Fruit fly (Drosophila melanogaster) whole organism, larva: ENCODE results near the gene CG7990.
A peak's percentile ranks its signal among the peaks of the same experiment; 100 is the strongest.

ENCODE experiments used
- noc ChIP-seq: fragments of 200-800 bp; sonication (Bioruptor generic); optimal IDR thresholded peaks from 3 replicates; lab custom pipeline; 2019; ENCODE audit warnings: missing biosample characterization, mild to moderate bottlenecking, missing genetic modification characterization, moderate library complexity

The CG7990 gene

DNA sequence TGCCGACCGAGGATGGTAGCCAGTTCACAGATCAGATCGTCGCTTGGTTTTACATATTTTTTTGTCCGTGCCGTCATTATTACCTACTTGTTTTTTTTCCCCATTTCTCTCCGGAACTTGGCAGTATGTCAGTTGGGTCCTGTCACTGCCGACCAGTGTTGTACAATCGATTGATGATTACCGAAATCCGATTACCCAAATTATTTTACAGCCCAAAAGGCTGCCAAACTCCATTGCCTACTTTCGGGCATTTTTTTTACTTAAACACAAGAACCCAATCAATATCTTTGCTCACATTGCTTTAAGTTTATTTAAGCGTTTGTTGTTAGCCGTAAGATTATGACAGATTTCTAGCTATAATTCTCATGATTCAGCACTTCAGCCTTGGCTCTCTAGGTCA is 31.0 kb downstream of the CG7990 start, which contains the start of gene Inx5:
TSS of gene Inx5 (minus strand) at position 93 of the 400 bp plus-strand sequence.
- no peak for TF ChIP-seq noc

DNA sequence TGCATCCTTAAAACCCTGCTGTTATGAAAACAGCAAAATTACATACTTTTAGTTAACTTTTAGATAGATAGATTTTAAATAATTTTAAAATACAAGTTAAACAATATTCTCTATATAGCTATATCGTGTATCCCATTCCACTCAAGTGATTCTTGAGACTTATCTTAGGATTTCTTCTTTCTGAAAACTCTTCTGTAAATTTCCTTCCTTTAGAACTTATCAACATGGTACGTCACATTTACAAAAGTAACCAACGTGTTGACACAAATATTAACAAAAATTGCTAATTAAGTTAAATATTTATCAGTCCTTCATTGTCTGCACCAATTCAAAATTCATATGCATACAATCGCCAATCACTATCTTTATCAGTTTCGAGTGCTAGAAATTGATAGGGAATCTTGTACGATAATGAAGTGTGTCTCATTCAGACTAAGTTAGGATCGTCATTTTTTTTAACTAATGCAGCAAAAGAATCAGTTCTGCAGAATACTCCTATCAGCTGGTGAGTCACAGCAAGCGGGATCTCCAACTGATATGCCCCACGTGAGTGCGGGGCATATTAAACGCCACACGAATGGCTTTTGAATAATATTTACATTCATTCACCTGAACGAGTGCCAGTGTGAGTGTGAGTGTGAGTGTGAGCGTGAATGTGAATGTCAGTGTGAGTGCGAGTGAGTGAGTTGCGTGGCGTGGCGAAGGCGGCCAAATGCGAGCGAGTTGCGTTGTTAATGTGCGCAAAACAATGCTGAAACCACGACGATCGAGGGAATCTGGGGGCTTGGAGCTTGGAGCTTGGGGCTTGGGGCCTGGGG is 34.0 kb downstream of the CG7990 start:
- TF ChIP-seq noc: no peak

DNA sequence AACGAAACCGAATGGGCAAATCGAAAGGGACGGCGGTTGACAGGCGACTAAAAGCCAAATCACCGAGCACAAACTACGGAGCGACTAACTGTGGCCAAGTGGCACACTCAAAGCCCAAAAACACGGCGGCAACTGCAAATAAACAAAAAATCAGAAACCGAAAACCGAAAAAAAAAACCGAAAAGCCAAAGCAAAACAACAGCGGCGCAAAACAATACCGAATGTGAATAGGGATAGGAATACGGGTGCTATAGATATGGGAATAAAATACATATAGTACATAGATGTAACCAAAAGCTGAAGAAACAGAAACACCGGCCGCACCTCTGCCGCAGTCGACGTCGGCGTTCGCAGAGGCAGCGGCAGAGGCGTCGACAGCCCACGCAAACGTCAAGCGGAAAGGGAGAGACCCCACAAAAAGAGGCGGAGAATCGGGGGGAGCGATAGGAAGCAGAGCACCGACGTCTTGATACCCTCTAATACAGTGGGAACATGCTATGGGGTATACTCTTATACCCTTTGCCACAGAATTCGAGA is 34.7 kb downstream of the CG7990 start, which contains the start of gene RhoGAP18B:
TSS of gene RhoGAP18B (minus strand) at position 51 of the 537 bp plus-strand sequence.
- TF ChIP-seq noc: no peak

DNA sequence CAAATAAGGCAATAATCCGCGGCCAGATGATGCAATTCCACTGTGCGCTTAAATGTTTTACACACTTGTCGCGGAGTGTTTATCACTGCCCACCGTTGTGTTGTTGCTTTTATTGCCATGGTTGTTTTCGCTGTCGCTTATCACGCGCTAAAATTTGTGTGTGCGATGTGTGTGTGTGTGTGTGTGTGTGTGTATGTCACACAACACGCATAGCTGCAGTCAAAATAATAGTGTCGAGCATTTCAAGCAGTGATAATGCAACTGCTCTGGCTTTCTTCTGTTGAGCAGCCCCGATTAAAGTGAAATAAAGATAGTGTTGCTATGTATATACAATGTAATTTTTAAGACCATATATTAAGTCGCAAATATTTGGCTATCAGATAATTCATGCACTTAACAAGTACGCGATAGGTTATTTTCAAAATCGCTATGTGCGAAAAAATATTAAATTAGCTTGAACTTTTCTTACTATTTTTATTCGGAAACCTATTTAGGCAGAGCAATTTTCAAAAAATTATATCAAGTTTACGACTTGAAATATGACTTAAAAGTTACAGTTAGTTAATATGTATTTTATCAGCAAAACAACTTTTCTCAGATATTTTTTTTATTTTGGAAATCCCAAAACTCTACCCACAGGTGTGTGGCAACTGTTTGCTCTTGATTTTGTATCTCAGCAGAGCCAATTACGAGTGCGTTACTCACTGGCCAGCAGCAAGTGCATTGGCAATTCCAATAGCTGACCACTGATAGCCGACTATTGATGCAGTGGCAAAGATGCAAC is 35.4 kb downstream of the CG7990 start:
- peak; percentile 52 for TF ChIP-seq noc

DNA sequence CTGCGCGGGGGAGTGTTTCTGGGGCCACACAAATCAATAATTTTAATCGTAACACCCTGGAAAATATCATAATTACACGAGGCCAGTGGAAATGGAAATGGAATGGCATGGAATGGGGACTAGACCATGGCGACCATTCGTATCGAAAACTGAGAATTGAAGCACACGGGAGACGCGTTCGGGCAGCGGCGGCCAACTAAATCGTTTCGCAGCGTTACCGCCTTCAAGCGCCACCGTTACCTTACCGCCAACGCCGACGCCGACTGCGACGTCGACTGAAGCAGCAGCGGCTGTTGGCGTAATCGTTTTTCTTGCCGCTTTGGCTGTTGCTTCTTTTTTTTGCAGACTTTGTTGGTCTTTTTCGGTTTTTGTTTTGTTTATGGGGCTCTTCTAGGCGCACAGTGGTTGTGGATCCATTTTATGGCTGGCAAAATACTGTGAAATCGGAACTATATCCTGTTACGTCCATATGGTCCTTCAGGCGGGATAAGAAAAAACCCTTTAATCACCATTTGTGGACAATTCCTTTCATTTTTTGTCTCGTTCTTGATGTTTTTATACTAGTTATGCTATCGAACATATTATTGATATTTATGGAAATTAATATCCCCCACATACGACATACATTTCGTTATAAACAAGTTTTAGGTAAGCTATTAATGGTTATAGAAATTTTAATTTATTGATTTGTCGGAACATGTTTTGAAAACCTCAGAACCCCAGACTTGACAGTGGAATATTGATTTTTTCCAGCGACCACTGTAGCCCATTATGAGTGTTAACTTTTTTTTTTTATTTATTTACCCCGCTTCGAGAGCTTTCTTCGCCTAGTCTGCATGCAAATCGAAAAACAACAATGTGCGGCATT is 36.4 kb downstream of the CG7990 start:
- no peak for TF ChIP-seq noc

DNA sequence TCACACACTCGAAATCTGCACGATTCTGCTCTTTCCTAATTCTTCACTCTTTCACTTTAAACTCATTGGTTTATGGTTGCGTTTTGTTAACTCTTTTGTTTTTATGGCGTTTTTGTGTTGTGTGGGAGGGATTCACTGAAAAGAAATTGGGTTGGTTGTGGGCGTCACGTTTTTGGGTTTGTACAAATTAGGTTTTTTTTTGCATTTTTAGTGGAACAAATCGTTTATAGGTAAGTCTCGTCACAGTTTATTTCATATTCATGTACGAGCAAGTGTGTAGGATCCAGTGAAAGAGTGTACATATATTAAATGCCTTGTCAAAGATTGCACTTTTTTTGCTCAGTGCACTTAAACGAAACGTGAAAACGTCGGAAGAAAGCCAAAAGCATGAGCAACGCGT is 37.1 kb downstream of the CG7990 start:
- peak; percentile 64 for TF ChIP-seq noc

DNA sequence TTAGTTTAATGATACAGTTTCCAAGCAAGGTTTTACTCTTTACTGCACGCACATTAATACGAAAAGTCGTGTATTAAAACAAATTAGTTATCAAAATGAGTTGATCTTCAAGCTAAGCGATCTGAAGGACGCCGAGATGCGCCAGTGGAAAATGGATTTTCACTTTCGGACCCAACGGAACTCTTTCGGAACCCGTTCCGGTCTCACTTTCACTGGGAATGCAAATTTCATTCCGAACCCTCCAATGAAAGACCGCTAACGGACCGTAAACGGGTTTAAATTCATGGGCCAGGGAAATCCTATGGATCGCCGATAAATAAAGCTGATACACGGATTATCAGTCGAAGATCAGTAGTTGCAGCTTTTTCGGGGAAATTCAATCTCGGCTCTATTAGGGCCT is 38.3 kb downstream of the CG7990 start:
- TF ChIP-seq noc: no peak

DNA sequence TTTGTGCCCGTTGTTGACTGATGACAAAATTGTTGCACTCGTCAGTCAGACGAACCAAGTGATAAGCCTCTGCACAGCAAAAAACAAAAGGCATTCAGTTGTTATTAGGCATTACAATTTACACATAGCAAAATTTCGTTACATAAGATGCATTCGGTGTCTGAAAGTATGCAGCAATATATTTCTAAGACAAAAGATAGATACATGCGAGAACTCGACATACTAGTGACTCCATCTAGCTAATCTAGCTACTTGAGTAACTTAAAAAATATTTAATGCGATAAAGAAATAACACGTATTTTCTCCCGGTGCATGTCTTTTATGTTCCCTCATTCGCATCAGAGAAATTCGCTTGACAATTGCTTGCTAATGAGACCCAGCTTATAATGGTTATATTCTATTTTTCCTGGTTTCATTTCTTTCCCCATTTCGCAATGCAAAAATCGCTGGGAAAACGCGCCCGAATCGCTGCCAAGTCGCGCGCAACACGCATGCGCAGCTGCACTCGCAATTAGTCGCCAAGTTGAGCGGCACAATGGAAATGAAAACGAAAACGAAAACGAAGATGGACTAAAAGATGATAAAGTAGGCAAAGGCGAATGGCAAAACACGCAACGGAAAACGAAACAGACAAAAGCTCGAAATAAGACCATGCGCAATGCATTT is 39.4 kb downstream of the CG7990 start:
- no peak for TF ChIP-seq noc

DNA sequence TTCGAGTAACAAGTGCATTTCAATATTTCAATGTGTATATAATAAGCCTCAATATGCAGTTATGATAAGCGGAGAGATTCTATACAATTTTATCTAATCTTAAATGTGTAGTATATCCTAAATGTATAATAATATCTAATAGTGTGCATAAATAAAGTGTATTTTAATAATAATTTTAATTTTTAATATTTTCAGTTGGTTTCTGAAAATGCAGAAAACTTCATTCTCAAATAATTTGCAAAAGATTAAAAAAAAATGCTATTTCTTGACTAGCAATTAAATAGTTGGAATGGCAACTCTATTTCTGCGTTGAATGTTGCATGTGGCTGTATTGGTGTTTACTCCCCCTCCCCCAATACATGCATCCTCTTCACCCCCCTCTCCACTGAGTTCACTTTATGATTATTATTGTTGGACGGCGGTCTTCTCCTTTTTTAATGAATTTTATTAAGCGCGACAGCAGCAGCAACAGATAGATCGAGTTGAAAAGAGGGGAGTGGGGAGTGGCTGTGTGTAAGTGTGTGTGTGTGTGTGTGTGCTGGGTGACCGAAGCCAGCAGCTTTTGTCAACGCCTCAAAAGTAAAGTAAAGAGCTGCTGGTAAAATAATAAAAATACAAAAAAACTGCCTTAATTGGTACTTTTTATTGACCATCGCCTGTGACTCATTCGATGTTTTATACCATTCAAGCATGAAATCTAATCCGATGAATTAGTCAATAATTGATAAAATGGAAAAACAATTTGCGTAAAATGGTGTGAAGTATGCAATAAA is 41.0 kb downstream of the CG7990 start:
- TF ChIP-seq noc: no peak

DNA sequence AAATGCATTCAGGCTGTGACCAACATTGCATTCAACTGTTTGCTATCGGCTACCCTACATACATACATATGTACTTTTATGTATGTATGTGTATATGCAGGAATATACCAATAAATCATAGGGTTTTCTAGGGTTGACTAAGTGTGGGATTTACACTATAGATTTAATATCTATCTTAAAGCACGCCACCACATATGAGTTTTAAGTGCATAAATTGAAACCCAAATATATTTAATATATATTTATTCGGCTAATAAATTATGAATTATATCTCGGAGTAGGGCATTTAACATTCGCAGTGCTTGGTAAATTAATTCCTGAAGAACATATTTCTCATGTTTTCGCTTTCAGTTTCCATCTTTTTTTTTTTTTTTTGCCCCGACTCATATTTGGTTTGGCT is 41.8 kb downstream of the CG7990 start:
- TF ChIP-seq noc: no peak

DNA sequence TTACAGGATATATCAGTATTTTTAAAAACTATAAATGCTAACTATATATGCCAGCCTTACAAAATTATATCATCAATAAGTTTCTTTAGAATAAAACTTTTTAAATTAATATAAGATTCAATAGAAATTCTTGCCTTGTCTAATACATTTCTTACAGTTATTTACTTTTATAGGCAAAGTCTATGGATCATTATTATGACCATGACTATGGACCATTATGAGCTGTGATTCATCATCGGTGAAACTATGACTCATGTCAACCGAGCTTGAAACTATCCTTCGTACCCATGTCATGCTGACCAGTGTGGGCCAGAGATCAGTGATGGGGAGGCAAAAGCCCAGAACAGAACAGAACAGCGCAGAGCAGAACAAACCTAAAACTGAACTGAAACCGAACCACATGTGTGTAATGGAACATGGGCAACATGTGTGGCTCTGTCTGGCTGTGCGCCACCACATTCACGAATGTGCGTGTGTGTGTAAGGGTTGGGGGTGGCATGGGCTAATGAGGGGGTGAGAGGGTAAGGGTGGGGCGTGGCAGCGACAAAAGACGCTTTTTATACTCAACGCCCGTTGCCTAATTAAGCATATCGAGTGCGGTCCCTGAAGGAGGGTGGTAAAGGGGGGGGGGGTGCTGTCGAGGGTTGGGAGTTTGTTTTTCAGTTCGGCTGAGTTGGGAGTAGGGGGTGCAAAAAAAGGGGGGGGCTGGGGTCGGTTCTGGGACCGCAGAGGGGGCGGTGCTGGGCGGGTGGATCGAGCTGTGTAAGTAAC is 43.1 kb downstream of the CG7990 start:
- no peak for TF ChIP-seq noc

DNA sequence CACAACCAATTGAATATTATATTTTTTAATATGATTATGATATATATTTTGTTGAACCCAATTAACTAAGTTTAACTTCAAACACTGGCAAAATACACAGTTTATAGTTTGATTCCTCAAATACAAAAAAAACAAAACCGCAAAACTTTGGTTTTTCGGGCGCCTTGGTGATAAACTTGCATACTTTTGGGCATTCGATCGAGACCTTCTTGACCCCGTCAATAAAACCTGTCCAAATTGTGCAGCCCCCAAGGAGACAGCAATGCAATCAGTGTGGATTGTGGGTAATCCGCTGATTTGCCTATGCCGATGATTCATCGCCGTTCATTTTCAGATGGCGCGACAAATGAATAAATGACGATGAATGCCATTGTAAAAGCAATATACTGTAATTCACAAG is 44.3 kb downstream of the CG7990 start:
- no peak for TF ChIP-seq noc

DNA sequence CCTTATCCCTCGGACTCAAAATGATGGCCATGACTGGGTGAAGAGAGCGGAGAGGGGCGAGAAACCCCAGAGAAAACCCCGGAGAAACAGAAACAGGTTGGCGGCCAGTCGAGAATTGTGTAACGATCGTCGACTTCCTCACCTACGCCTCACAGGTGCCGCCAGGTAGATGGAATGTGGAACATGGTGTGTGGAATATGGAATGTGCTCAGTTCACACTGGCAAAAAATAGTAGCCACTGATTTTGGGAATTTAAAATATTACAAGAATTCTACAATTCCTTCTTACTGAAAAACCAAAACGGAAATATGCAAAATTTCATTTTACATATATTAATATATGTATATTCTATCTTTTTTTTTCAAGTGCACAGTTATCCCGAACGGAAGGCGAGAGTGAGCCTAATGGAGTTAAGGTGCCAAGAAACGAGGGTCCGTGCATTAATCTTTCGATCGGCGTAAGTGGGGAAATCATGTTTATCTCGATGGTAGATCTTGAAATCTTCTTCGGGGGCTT is 45.8 kb downstream of the CG7990 start:
- peak; percentile 54 for TF ChIP-seq noc

DNA sequence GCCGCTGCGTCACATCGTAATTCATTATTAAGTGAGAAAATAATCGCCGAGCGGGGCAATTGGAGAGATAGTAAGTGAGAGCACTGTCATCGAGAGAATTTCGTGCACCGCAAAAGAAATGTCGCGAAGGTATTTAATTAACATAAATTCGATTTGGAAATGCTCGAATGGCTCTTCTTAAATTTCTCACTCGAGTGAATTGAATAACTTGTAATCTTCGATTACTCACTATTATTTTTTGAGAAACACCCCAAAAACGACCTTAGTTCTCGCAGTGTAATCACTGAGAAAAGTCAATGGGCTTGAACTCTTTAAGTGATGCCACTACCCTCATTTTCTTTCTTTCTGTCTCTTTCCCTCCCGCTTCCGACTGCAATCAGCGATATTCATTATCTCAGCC is 46.8 kb downstream of the CG7990 start:
- TF ChIP-seq noc: peak; percentile 41
